Fruit fly (Drosophila melanogaster) whole organism, embryonic: ENCODE results near the gene Unc-115a.
A peak's percentile ranks its signal among the peaks of the same experiment; 100 is the strongest.

ENCODE experiments used
- Asciz ChIP-seq: fragments of 200-800 bp; sonication (Bioruptor generic); optimal IDR thresholded peaks from 2 replicates; lab custom pipeline; 2017; ENCODE audit warnings: missing biosample characterization, mild to moderate bottlenecking, missing genetic modification characterization, missing genetic modification reagents
- Atf-2 ChIP-seq: fragments of 200-800 bp; sonication (Bioruptor generic); optimal IDR thresholded peaks from 2 replicates; lab custom pipeline; 2016; ENCODE audit warnings: missing biosample characterization, missing genetic modification characterization
- BEAF-32 ChIP-seq: fragments of 200-800 bp; sonication (Bioruptor generic); optimal IDR thresholded peaks from 3 replicates; lab custom pipeline; 2017; ENCODE audit warnings: missing biosample characterization, missing genetic modification characterization, mild to moderate bottlenecking, moderate library complexity, missing genetic modification reagents
- CG1024 ChIP-seq: fragments of 200-800 bp; sonication (Bioruptor generic); IDR thresholded peaks from 2 replicates; pipeline ENCODE4 v1.3.6; 2022; ENCODE audit warnings: missing biosample characterization, missing genetic modification characterization
- CG14014 ChIP-seq: fragments of 200-800 bp; sonication (Bioruptor generic); IDR thresholded peaks from 2 replicates; pipeline ENCODE4 v1.3.6; 2022; ENCODE audit warnings: missing biosample characterization, missing genetic modification characterization
- CG14710 ChIP-seq: fragments of 200-800 bp; sonication (Bioruptor generic); optimal IDR thresholded peaks from 3 replicates; lab custom pipeline; 2019; ENCODE audit warnings: missing biosample characterization, mild to moderate bottlenecking, missing genetic modification characterization, moderate library complexity
- CG15011 ChIP-seq: fragments of 200-800 bp; sonication (Bioruptor generic); optimal IDR thresholded peaks from 3 replicates; lab custom pipeline; 2018; ENCODE audit warnings: missing biosample characterization, mild to moderate bottlenecking, missing genetic modification characterization
- CG16815 ChIP-seq: fragments of 200-800 bp; sonication (Bioruptor generic); optimal IDR thresholded peaks from 3 replicates; lab custom pipeline; 2017; ENCODE audit warnings: missing biosample characterization, mild to moderate bottlenecking, missing genetic modification characterization
- CG17829 ChIP-seq: fragments of 200-800 bp; optimal IDR thresholded peaks from 2 replicates; lab custom pipeline; 2019; ENCODE audit warnings: missing biosample characterization, mild to moderate bottlenecking, missing genetic modification characterization, moderate library complexity
- CG34224 ChIP-seq: fragments of 200-800 bp; sonication (Bioruptor generic); IDR thresholded peaks from 3 replicates; pipeline ENCODE4 v1.3.6; 2022; ENCODE audit warnings: missing biosample characterization, missing genetic modification characterization; ENCODE audit not compliant: partially characterized antibody
- CG3726 ChIP-seq: fragments of 200-800 bp; sonication (Bioruptor generic); IDR thresholded peaks from 3 replicates; pipeline ENCODE4, ENCODE4 v1.3.6; 2022; ENCODE audit warnings: missing biosample characterization, missing genetic modification characterization
- CG4424 ChIP-seq: fragments of 200-800 bp; sonication (Bioruptor generic); optimal IDR thresholded peaks from 3 replicates; lab custom pipeline; 2016; ENCODE audit warnings: missing biosample characterization, missing genetic modification characterization
- CG4617 ChIP-seq: fragments of 200-800 bp; sonication (Bioruptor generic); optimal IDR thresholded peaks from 3 replicates; lab custom pipeline; 2016; ENCODE audit warnings: missing biosample characterization, missing genetic modification characterization, borderline replicate concordance
- CG4820 ChIP-seq: fragments of 200-800 bp; sonication (Bioruptor generic); optimal IDR thresholded peaks from 3 replicates; lab custom pipeline; 2016; ENCODE audit warnings: missing biosample characterization, missing genetic modification characterization
- CG6689 ChIP-seq: fragments of 200-800 bp; sonication (Bioruptor generic); IDR thresholded peaks from 2 replicates; pipeline ENCODE4 v1.3.6; 2022; ENCODE audit warnings: missing biosample characterization, missing genetic modification characterization
- CG7987 ChIP-seq: fragments of 200-800 bp; sonication (Bioruptor generic); optimal IDR thresholded peaks from 2 replicates; lab custom pipeline; 2018; ENCODE audit warnings: missing biosample characterization, mild to moderate bottlenecking, missing genetic modification characterization, moderate library complexity
- CG8478 ChIP-seq: fragments of >200 bp; optimal IDR thresholded peaks from 2 replicates; lab custom pipeline; 2018
- D19A ChIP-seq: fragments of 200-800 bp; optimal IDR thresholded peaks from 3 replicates; lab custom pipeline; 2019; ENCODE audit warnings: missing biosample characterization, mild to moderate bottlenecking, missing genetic modification characterization, moderate library complexity
- Doc2 ChIP-seq: fragments of 200-800 bp; sonication (Bioruptor generic); IDR thresholded peaks from 2 replicates; pipeline ENCODE4 v1.3.6; 2022; ENCODE audit warnings: missing biosample characterization, missing genetic modification characterization
- GATAe ChIP-seq: fragments of 200-800 bp; sonication (Bioruptor generic); conservative IDR thresholded peaks from 2 replicates; pipeline ENCODE4 v1.3.6; 2022; ENCODE audit warnings: missing biosample characterization, missing genetic modification characterization
- HHEX ChIP-seq: fragments of 200-800 bp; sonication (Bioruptor generic); optimal IDR thresholded peaks from 3 replicates; lab custom pipeline; 2017; ENCODE audit warnings: missing biosample characterization, mild to moderate bottlenecking, missing genetic modification characterization, missing genetic modification reagents
- HLH4C ChIP-seq: fragments of 200-800 bp; sonication (Bioruptor generic); IDR thresholded peaks from 3 replicates; pipeline ENCODE4 v1.3.6; 2022; ENCODE audit warnings: missing biosample characterization, missing genetic modification characterization; ENCODE audit not compliant: partially characterized antibody
- HmgD ChIP-seq: fragments of 200-800 bp; sonication (Bioruptor generic); optimal IDR thresholded peaks from 3 replicates; lab custom pipeline; 2016; ENCODE audit warnings: missing biosample characterization, missing genetic modification characterization
- Hr39 ChIP-seq: fragments of >200 bp; optimal IDR thresholded peaks from 2 replicates; lab custom pipeline; 2017
- Lhr ChIP-seq: fragments of 200-800 bp; sonication (Bioruptor generic); optimal IDR thresholded peaks from 3 replicates; lab custom pipeline; 2017; ENCODE audit warnings: mild to moderate bottlenecking, missing biosample characterization, missing genetic modification reagents, missing genetic modification characterization
- MTF-1 ChIP-seq: fragments of 200-800 bp; sonication (Bioruptor generic); optimal IDR thresholded peaks from 2 replicates; lab custom pipeline; 2018; ENCODE audit warnings: missing biosample characterization, mild to moderate bottlenecking, missing genetic modification characterization, borderline replicate concordance
- Nf-YA ChIP-seq: fragments of 200-800 bp; sonication (Bioruptor generic); IDR thresholded peaks from 2 replicates; pipeline ENCODE4 v1.3.6; 2022; ENCODE audit warnings: missing biosample characterization, missing genetic modification characterization
- Poxn ChIP-seq: fragments of 200-800 bp; sonication (Bioruptor generic); IDR thresholded peaks from 2 replicates; pipeline ENCODE4 v1.3.6; 2022; ENCODE audit warnings: missing biosample characterization, missing genetic modification characterization
- Ssrp ChIP-seq: fragments of 200-800 bp; sonication (Bioruptor generic); optimal IDR thresholded peaks from 2 replicates; lab custom pipeline; 2018; ENCODE audit warnings: missing biosample characterization, mild to moderate bottlenecking, missing genetic modification characterization, moderate library complexity
- Xbp1 ChIP-seq: fragments of 200-800 bp; sonication (Bioruptor generic); optimal IDR thresholded peaks from 3 replicates; lab custom pipeline; 2016; ENCODE audit warnings: missing biosample characterization, mild to moderate bottlenecking, missing genetic modification characterization
- YL-1 ChIP-seq: fragments of 200-800 bp; sonication (Bioruptor generic); optimal IDR thresholded peaks from 3 replicates; lab custom pipeline; 2017; ENCODE audit warnings: missing biosample characterization, mild to moderate bottlenecking, missing genetic modification characterization
- amos ChIP-seq: fragments of 200-800 bp; sonication (Bioruptor generic); IDR thresholded peaks from 2 replicates; pipeline ENCODE4 v1.3.6; 2022; ENCODE audit warnings: missing biosample characterization, missing genetic modification characterization; ENCODE audit not compliant: partially characterized antibody
- ap ChIP-seq: fragments of 200-800 bp; sonication (Bioruptor generic); IDR thresholded peaks from 2 replicates; pipeline ENCODE4 v1.3.6; 2022; ENCODE audit warnings: missing biosample characterization, missing genetic modification characterization
- bbx ChIP-seq: fragments of 200-800 bp; sonication (Bioruptor generic); IDR thresholded peaks from 2 replicates; pipeline ENCODE4 v1.3.6; 2022; ENCODE audit warnings: missing biosample characterization, missing genetic modification characterization; ENCODE audit not compliant: partially characterized antibody
- cas ChIP-seq: fragments of 200-800 bp; sonication (Bioruptor generic); IDR thresholded peaks from 2 replicates; pipeline ENCODE4 v1.3.6; 2022; ENCODE audit warnings: missing biosample characterization, missing genetic modification characterization
- caup ChIP-seq: fragments of 200-800 bp; sonication (Bioruptor generic); optimal IDR thresholded peaks from 3 replicates; lab custom pipeline; 2017; ENCODE audit warnings: missing biosample characterization, mild to moderate bottlenecking, missing genetic modification characterization, moderate library complexity; ENCODE audit not compliant: severe bottlenecking
- chinmo ChIP-seq: fragments of 200-800 bp; sonication (Bioruptor generic); IDR thresholded peaks from 4 replicates; pipeline ENCODE4 v1.3.6; 2022; ENCODE audit warnings: missing biosample characterization, missing genetic modification characterization; ENCODE audit not compliant: partially characterized antibody
- chm ChIP-seq: fragments of 200-800 bp; sonication (Bioruptor generic); IDR thresholded peaks from 2 replicates; pipeline ENCODE4 v1.3.6; 2022; ENCODE audit warnings: missing biosample characterization, missing genetic modification characterization
- chn ChIP-seq: fragments of 200-800 bp; sonication (Bioruptor generic); optimal IDR thresholded peaks from 2 replicates; lab custom pipeline; 2016; ENCODE audit warnings: missing biosample characterization, missing genetic modification characterization
- eyg ChIP-seq: fragments of 200-800 bp; sonication (Bioruptor generic); optimal IDR thresholded peaks from 3 replicates; lab custom pipeline; 2016; ENCODE audit warnings: missing biosample characterization, missing genetic modification characterization
- h ChIP-seq: fragments of >200 bp; optimal IDR thresholded peaks from 2 replicates; lab custom pipeline; 2017
- hb ChIP-seq: fragments of 200-800 bp; sonication (Bioruptor generic); IDR thresholded peaks from 3 replicates; pipeline ENCODE4 v1.3.6; 2022; ENCODE audit warnings: missing biosample characterization, missing genetic modification characterization; ENCODE audit not compliant: partially characterized antibody
- lilli ChIP-seq: fragments of 200-800 bp; sonication (Bioruptor generic); optimal IDR thresholded peaks from 3 replicates; lab custom pipeline; 2016; ENCODE audit warnings: missing biosample characterization, missing genetic modification characterization
- lmd ChIP-seq: fragments of 200-800 bp; sonication (Bioruptor generic); IDR thresholded peaks from 2 replicates; pipeline ENCODE4 v1.3.6; 2022; ENCODE audit warnings: missing biosample characterization, missing genetic modification characterization
- nau ChIP-seq: fragments of 200-800 bp; sonication (Bioruptor generic); optimal IDR thresholded peaks from 3 replicates; lab custom pipeline; 2017; ENCODE audit warnings: missing biosample characterization, mild to moderate bottlenecking, missing genetic modification characterization, missing genetic modification reagents
- oc ChIP-seq: fragments of 200-800 bp; sonication (Bioruptor generic); optimal IDR thresholded peaks from 2 replicates; lab custom pipeline; 2018; ENCODE audit warnings: missing biosample characterization, mild to moderate bottlenecking, missing genetic modification characterization, moderate library complexity
- pho ChIP-seq: fragments of 200-800 bp; sonication (Bioruptor generic); optimal IDR thresholded peaks from 2 replicates; lab custom pipeline; 2016; ENCODE audit warnings: missing biosample characterization, missing genetic modification characterization
- ro ChIP-seq: fragments of 200-800 bp; sonication (Bioruptor generic); IDR thresholded peaks from 2 replicates; pipeline ENCODE4 v1.3.6; 2022; ENCODE audit warnings: missing biosample characterization, missing genetic modification characterization
- tna ChIP-seq: fragments of 200-800 bp; sonication (Bioruptor generic); IDR thresholded peaks from 2 replicates; pipeline ENCODE4 v1.3.6; 2022; ENCODE audit warnings: missing biosample characterization, missing genetic modification characterization; ENCODE audit not compliant: partially characterized antibody

Unc-115a gene

DNA sequence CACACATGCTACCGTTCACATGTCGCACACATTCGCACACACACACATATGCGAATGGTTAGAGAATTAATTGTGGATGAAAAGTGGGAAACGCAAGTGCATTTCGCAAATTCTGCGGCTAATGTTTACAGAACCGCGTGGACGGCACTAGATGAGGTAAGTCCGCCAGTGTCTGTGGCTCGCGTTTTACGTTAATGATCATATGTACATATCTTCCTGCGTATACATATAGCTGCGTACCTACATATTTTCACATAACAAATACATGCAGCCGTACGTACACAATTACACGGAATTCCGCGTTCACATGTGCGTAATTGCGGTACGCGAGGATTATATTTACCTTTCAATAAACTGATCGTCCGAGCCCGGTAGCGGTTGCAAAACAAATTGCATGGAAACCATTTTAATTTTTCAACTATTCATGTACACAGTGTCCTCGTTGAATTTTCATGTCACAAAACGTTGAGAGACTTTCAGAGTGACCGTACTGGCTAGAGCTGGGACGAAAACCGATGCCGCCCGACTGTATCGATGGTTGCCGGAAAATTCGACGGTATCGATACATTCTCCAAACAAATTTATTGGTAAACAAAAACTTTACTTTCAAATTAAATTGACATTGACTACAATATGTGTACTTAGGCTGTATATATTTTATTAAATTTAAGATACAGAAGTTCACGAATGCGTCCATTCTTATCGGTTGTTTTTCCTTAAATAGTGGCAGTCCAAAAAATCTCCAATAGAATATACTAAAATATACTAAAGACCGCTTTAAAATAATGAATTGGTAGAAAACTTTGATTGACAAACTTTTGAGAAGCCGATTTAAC lies 20.1 kb upstream of the Unc-115a start, which contains the start of gene hyd (continued):
- TF ChIP-seq cas (GFP tag; lab: Robert Waterston, UW), result no peak
- no peak for TF ChIP-seq h (lab: Kevin White, UChicago)
- TF ChIP-seq oc (tag; lab: Kevin White, UChicago), result no peak
- peak; percentile 88 for TF ChIP-seq CG4617 (GFP tag; lab: Kevin White, UChicago)
- no peak for TF ChIP-seq Ssrp (tag; lab: Kevin White, UChicago)
- no peak for TF ChIP-seq nau (GFP tag; lab: Kevin White, UChicago)
- peak; percentile 72; the same call in 1 of the 4 replicates for TF ChIP-seq chinmo (GFP tag; lab: Robert Waterston, UW)
- no peak for TF ChIP-seq HmgD (GFP tag; lab: Kevin White, UChicago)
- peak; percentile 82 for TF ChIP-seq bbx (GFP tag; lab: Robert Waterston, UW)
- no peak for TF ChIP-seq chn (GFP tag; lab: Kevin White, UChicago)
- no peak for TF ChIP-seq lilli (GFP tag; lab: Kevin White, UChicago)
- peak; percentile 2 for TF ChIP-seq CG4424
- peak; percentile 63 for TF ChIP-seq CG14710 (tag; lab: Kevin White, UChicago)
- TF ChIP-seq Nf-YA (GFP tag; lab: Robert Waterston, UW), result peak; percentile 33; the same call in 1 of the 2 replicates
- TF ChIP-seq CG1024, result no peak
- no peak for TF ChIP-seq pho (GFP tag; lab: Kevin White, UChicago)
- no peak for TF ChIP-seq eyg (GFP tag; lab: Kevin White, UChicago)
- TF ChIP-seq Xbp1 (GFP tag; lab: Kevin White, UChicago), result peak; percentile 15
- TF ChIP-seq hb (GFP tag; lab: Robert Waterston, UW), result peak; percentile 74; the same call in 2 of the 3 replicates
- no peak for TF ChIP-seq MTF-1
- no peak for TF ChIP-seq Doc2 (GFP tag; lab: Robert Waterston, UW)
- peak; percentile 53 for TF ChIP-seq CG17829
- no peak for TF ChIP-seq CG6689 (GFP tag; lab: Robert Waterston, UW)
- TF ChIP-seq CG34224 (GFP tag; lab: Robert Waterston, UW), result peak; percentile 74
- no peak for TF ChIP-seq CG4820 (GFP tag; lab: Kevin White, UChicago)
- no peak for TF ChIP-seq chm (GFP tag; lab: Robert Waterston, UW)
- no peak for TF ChIP-seq CG16815 (GFP tag; lab: Kevin White, UChicago)
- no peak for TF ChIP-seq CG3726 (GFP tag; lab: Robert Waterston, UW)
- TF ChIP-seq caup (GFP tag; lab: Kevin White, UChicago), result no peak
- peak; percentile 76 for TF ChIP-seq YL-1 (GFP tag; lab: Kevin White, UChicago)
- TF ChIP-seq amos (GFP tag; lab: Robert Waterston, UW), result peak; percentile 90
- peak; percentile 84 for TF ChIP-seq HLH4C
- TF ChIP-seq CG14014 (GFP tag; lab: Robert Waterston, UW), result no peak
- TF ChIP-seq lmd, result no peak
- no peak for TF ChIP-seq CG7987 (GFP tag; lab: Kevin White, UChicago)
- peak; percentile 92 for TF ChIP-seq BEAF-32
- TF ChIP-seq Lhr (GFP tag; lab: Kevin White, UChicago), result peak; percentile 54
- no peak for TF ChIP-seq HHEX (GFP tag; lab: Kevin White, UChicago)
- TF ChIP-seq tna (GFP tag; lab: Robert Waterston, UW), result peak; percentile 77
- TF ChIP-seq ap, result no peak
- no peak for TF ChIP-seq D19A (tag; lab: Kevin White, UChicago)
- TF ChIP-seq Asciz (GFP tag; lab: Kevin White, UChicago), result no peak
- TF ChIP-seq CG15011, result no peak
- TF ChIP-seq GATAe (GFP tag; lab: Robert Waterston, UW), result no peak
- no peak for TF ChIP-seq ro (GFP tag; lab: Robert Waterston, UW)
- TF ChIP-seq CG8478 (lab: Kevin White, UChicago), result peak; percentile 84
- TF ChIP-seq Hr39 (lab: Kevin White, UChicago), result no peak
- TF ChIP-seq Poxn, result no peak
- TF ChIP-seq Atf-2 (GFP tag; lab: Kevin White, UChicago), result no peak
